Worm (Caenorhabditis elegans) whole organism, mixed stage, embryonic: ENCODE results near the gene acbp-7.

Experiments used
- M03D4.4 ChIP-seq: sonication (generic microtip); optimal IDR thresholded peaks from 2 replicates; lab custom pipeline; 2017; ENCODE audit warnings: mild to moderate bottlenecking, missing genetic modification characterization, missing compliant biosample characterization
- bed-3 ChIP-seq: fragments of 200-800 bp; sonication (Bioruptor generic); optimal IDR thresholded peaks from 3 replicates; lab custom pipeline; 2018; ENCODE audit warnings: mild to moderate bottlenecking, missing genetic modification characterization, moderate library complexity, missing compliant biosample characterization
- blmp-1 ChIP-seq: fragments of 150-350 bp; optimal IDR thresholded peaks from 2 replicates; lab custom pipeline; 2014; ENCODE audit warnings: missing biosample characterization, missing genetic modification characterization
- ceh-39 ChIP-seq: fragments of 150-350 bp; optimal IDR thresholded peaks from 2 replicates; lab custom pipeline; 2014; ENCODE audit warnings: missing biosample characterization, missing genetic modification characterization
- ceh-43 ChIP-seq: fragments of 200-800 bp; sonication (Bioruptor generic); optimal IDR thresholded peaks from 2 replicates; lab custom pipeline; 2018; ENCODE audit warnings: mild to moderate bottlenecking, missing genetic modification characterization, moderate library complexity, missing compliant biosample characterization
- ceh-83 ChIP-seq: fragments of 200-800 bp; sonication (Bioruptor generic); optimal IDR thresholded peaks from 2 replicates; lab custom pipeline; 2018; ENCODE audit warnings: mild to moderate bottlenecking, missing genetic modification characterization, missing compliant biosample characterization
- ces-1 ChIP-seq: fragments of 150-350 bp; optimal IDR thresholded peaks from 2 replicates; lab custom pipeline; 2014; ENCODE audit warnings: missing biosample characterization, missing genetic modification reagents, missing genetic modification characterization
- cnd-1 ChIP-seq: fragments of 200-800 bp; sonication (Bioruptor generic); optimal IDR thresholded peaks from 2 replicates; lab custom pipeline; 2018; ENCODE audit warnings: mild to moderate bottlenecking, missing genetic modification characterization, missing compliant biosample characterization
- drap-1 ChIP-seq: fragments of 200-800 bp; sonication (Bioruptor generic); optimal IDR thresholded peaks from 3 replicates; lab custom pipeline; 2018; ENCODE audit warnings: mild to moderate bottlenecking, missing genetic modification characterization, missing compliant biosample characterization
- elt-1 ChIP-seq: sonication (generic microtip); optimal IDR thresholded peaks from 2 replicates; lab custom pipeline; 2017; ENCODE audit warnings: missing genetic modification characterization, mild to moderate bottlenecking, missing compliant biosample characterization, antibody characterized with exemption, moderate library complexity, borderline replicate concordance; ENCODE audit not compliant: insufficient read depth
- elt-3 ChIP-seq: fragments of 150-350 bp; optimal IDR thresholded peaks from 2 replicates; lab custom pipeline; 2014; ENCODE audit warnings: missing biosample characterization, missing genetic modification characterization
- flh-1 ChIP-seq: fragments of 200-800 bp; sonication (Bioruptor generic); optimal IDR thresholded peaks from 2 replicates; lab custom pipeline; 2018; ENCODE audit warnings: mild to moderate bottlenecking, missing genetic modification characterization, moderate library complexity, missing compliant biosample characterization
- ham-2 ChIP-seq: fragments of 200-800 bp; sonication (Bioruptor generic); optimal IDR thresholded peaks from 2 replicates; lab custom pipeline; 2018; ENCODE audit warnings: mild to moderate bottlenecking, missing genetic modification characterization, missing compliant biosample characterization
- hlh-1 ChIP-seq: fragments of 150-350 bp; optimal IDR thresholded peaks from 2 replicates; lab custom pipeline; 2014; ENCODE audit warnings: missing biosample characterization, missing genetic modification reagents, missing genetic modification characterization
- lin-32 ChIP-seq: fragments of 200-800 bp; sonication (Bioruptor generic); optimal IDR thresholded peaks from 2 replicates; lab custom pipeline; 2018; ENCODE audit warnings: mild to moderate bottlenecking, missing genetic modification characterization, missing compliant biosample characterization
- lsy-2 ChIP-seq: fragments of 150-350 bp; optimal IDR thresholded peaks from 2 replicates; lab custom pipeline; 2014; ENCODE audit warnings: missing biosample characterization, missing genetic modification characterization
- mep-1 ChIP-seq: fragments of 150-350 bp; optimal IDR thresholded peaks from 2 replicates; lab custom pipeline; 2017; ENCODE audit warnings: missing biosample characterization, missing genetic modification reagents, missing genetic modification characterization, inconsistent platforms
- mls-2 ChIP-seq: sonication (generic microtip); optimal IDR thresholded peaks from 2 replicates; lab custom pipeline; 2016; ENCODE audit warnings: mild to moderate bottlenecking, missing genetic modification characterization, moderate library complexity, missing compliant biosample characterization
- nhr-12 ChIP-seq: fragments of 150-350 bp; optimal IDR thresholded peaks from 2 replicates; lab custom pipeline; 2014; ENCODE audit warnings: missing biosample characterization, missing genetic modification characterization
- nhr-2 ChIP-seq: fragments of 150-350 bp; optimal IDR thresholded peaks from 2 replicates; lab custom pipeline; 2014; ENCODE audit warnings: missing biosample characterization, missing genetic modification characterization
- nhr-28 ChIP-seq: fragments of 150-350 bp; optimal IDR thresholded peaks from 2 replicates; lab custom pipeline; 2014; ENCODE audit warnings: missing biosample characterization, missing genetic modification characterization
- nhr-76 ChIP-seq: sonication (generic microtip); optimal IDR thresholded peaks from 2 replicates; lab custom pipeline; 2017; ENCODE audit warnings: missing biosample characterization, missing genetic modification characterization
- pha-4 ChIP-seq: fragments of 150-350 bp; optimal IDR thresholded peaks from 2 replicates; lab custom pipeline; 2018; ENCODE audit warnings: missing biosample characterization, missing genetic modification reagents, missing genetic modification characterization
- snpc-4 ChIP-seq: fragments of 150-350 bp; optimal IDR thresholded peaks from 2 replicates; lab custom pipeline; 2014; ENCODE audit warnings: missing biosample characterization, missing genetic modification characterization
- sptf-1 ChIP-seq: sonication (generic microtip); optimal IDR thresholded peaks from 2 replicates; lab custom pipeline; 2017; ENCODE audit warnings: mild to moderate bottlenecking, missing genetic modification characterization, moderate library complexity, missing compliant biosample characterization
- tbx-8 ChIP-seq: fragments of 200-800 bp; sonication (Bioruptor generic); optimal IDR thresholded peaks from 2 replicates; lab custom pipeline; 2018; ENCODE audit warnings: mild to moderate bottlenecking, missing genetic modification characterization, moderate library complexity, missing compliant biosample characterization
- unc-120 ChIP-seq: sonication (generic microtip); optimal IDR thresholded peaks from 2 replicates; lab custom pipeline; 2017; ENCODE audit warnings: missing genetic modification characterization, missing compliant biosample characterization; ENCODE audit not compliant: poor library complexity, severe bottlenecking
- unc-62 ChIP-seq: fragments of 150-350 bp; optimal IDR thresholded peaks from 2 replicates; lab custom pipeline; 2014; ENCODE audit warnings: missing biosample characterization, missing genetic modification reagents, missing genetic modification characterization
- zip-8 ChIP-seq: fragments of 150-350 bp; optimal IDR thresholded peaks from 2 replicates; lab custom pipeline; 2014; ENCODE audit warnings: missing biosample characterization, missing genetic modification characterization
- ztf-11 ChIP-seq: fragments of 150-350 bp; optimal IDR thresholded peaks from 2 replicates; lab custom pipeline; 2014; ENCODE audit warnings: missing biosample characterization, missing genetic modification characterization

The acbp-7 gene

DNA sequence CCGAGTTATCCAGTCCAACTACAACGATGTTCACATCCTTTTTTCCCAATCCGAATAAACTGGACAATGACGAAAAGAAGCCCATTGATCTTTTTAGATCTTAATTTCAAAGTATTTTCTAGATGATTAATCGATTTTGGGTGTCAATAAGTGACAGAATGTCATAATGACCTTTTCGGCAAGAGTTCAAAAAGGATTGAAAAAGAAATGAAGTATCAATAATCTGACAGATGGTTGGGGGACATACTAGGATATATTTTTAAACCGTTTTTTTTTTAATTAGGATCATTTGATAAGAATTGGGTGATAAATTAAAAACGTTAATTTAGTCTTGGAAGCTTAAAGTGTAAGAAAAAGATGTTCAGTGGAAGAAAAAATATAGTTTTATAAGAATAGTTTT lies 22.8 kb upstream of the acbp-7 start, which contains the start of gene arl-6:
arl-6 (minus strand) TSS at position 101 of the 400 bp plus-strand sequence.
- TF ChIP-seq M03D4.4 (tag; lab: Kevin White, UChicago) (no peak), nhr-2 (tag; lab: Kevin White, UChicago) (no peak), hlh-1 (tag; lab: Kevin White, UChicago) (no peak), ces-1 (GFP tag; lab: Kevin White, UChicago) (no peak), ham-2 (GFP tag; lab: Kevin White, UChicago) (no peak), zip-8 (no peak), flh-1 (GFP tag; lab: Kevin White, UChicago) (no peak), blmp-1 (no peak), tbx-8 (GFP tag; lab: Kevin White, UChicago) (no peak), snpc-4 (tag; lab: Kevin White, UChicago) (no peak)

DNA sequence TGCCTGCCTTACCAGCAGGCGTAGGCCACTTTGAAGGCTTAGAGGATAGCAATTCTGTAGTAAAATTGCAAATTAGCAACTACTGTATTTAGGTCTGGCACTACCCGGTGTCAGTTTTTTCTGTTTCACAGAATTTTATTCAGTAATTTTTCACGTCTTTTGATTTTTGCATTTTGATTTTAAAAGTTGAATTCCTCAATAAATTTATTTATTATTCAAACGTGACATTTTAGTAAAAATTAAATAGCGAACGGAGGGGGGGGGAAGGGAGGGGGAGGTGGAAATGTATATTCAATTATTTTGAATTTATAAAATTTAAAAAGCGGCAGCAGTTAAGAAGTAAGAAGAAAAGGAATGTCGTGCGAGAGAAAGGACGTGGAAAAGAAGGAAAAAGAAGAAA lies 20.3 kb upstream of the acbp-7 start, which contains the start of gene F26A1.4:
F26A1.4 (plus strand) TSS at position 301 of the 400 bp plus-strand sequence.
- TF ChIP-seq unc-62 (GFP tag; lab: Kevin White, UChicago) (no peak), pha-4 (no peak), lsy-2 (no peak), nhr-76 (tag; lab: Kevin White, UChicago) (no peak), mls-2 (no peak), zip-8 (no peak), ztf-11 (no peak), elt-3 (tag; lab: Kevin White, UChicago) (no peak), drap-1 (GFP tag; lab: Kevin White, UChicago) (no peak)
- TF ChIP-seq, all 35 proteins: peak for 0

DNA sequence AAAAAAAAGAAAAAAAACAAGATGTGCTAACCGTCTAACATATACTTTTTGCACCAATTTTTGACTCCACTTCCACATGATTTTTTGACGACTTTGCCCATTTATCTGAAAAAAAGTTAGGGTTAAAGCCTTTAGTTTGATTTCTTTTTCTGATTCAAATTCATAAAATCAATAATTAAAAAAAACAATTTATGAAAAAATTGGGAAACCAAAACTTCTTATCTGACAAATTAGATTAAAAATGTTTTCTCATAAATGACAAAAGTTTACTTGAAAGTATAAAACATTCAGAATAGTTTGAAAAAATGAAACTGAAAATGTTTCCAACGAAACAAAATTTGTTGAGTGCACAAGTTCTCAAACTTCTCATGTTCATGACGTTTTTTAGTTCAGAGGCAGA lies 17.7 kb upstream of the acbp-7 start, which contains the start of gene F26A1.7:
F26A1.7 (minus strand) TSS at position 101 of the 400 bp plus-strand sequence.
- TF ChIP-seq nhr-28 (no peak), ceh-83 (GFP tag; lab: Kevin White, UChicago) (no peak), elt-1 (no peak)

DNA sequence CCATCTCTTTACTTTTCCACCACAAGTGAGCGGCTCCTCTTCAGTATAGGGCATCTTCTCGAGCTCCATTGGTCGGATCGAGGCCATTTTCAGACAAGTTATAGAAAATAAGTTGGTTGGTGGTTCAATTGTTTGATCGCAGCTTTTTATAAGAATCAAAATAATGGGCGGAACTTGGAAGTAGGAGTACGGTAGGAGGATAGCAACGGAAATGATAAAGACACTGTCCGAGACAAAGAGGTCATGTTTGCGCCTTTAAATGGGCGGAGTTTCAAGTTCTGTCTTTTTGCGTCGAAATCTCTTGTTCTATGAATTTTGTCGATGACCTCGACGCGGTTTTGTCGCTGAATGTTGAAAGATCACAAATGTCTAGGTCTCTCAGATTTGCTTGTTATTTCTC lies 15.4 kb upstream of the acbp-7 start, which contains the start of gene F26A1.8:
F26A1.8 (minus strand) TSS at position 101 of the 400 bp plus-strand sequence.
- no peak for TF ChIP-seq elt-3 (tag; lab: Kevin White, UChicago)
- no peak for TF ChIP-seq nhr-76 (tag; lab: Kevin White, UChicago)
- no peak for TF ChIP-seq tbx-8 (GFP tag; lab: Kevin White, UChicago)
- TF ChIP-seq zip-8, result no peak
- TF ChIP-seq sptf-1 (tag; lab: Kevin White, UChicago), result no peak
- TF ChIP-seq ham-2 (GFP tag; lab: Kevin White, UChicago), result no peak
- TF ChIP-seq mls-2, result no peak
- no peak for TF ChIP-seq drap-1 (GFP tag; lab: Kevin White, UChicago)
- no peak for TF ChIP-seq hlh-1 (tag; lab: Kevin White, UChicago)
- TF ChIP-seq unc-120 (tag; lab: Kevin White, UChicago), result no peak
- TF ChIP-seq mep-1, result no peak
- TF ChIP-seq ceh-83 (GFP tag; lab: Kevin White, UChicago), result no peak
- TF ChIP-seq nhr-12 (tag; lab: Kevin White, UChicago), result no peak

DNA sequence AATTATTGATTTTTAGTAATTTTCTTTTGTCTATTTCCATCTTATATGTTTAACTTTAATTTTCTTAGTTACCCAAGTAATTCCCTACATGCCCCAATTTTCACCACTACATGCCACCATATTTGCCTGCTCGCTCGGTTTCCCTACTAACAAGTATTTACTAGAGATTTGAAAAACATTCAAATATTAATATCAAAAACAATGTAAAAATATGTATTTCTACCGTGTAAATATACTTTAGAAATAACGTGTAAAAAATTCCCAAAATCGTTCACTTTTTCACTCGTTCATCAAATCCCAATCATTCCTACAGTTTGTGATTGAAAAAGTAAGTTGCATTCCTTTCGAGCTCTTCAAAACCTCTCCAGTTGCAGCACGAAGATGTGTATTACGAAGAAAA lies 10.9 kb upstream of the acbp-7 start, which contains the start of gene F26A1.3:
F26A1.3 (plus strand) TSS at position 301 of the 400 bp plus-strand sequence.
- no peak for TF ChIP-seq snpc-4 (tag; lab: Kevin White, UChicago)
- TF ChIP-seq tbx-8 (GFP tag; lab: Kevin White, UChicago), result no peak
- TF ChIP-seq, all 35 proteins: peak for 0

DNA sequence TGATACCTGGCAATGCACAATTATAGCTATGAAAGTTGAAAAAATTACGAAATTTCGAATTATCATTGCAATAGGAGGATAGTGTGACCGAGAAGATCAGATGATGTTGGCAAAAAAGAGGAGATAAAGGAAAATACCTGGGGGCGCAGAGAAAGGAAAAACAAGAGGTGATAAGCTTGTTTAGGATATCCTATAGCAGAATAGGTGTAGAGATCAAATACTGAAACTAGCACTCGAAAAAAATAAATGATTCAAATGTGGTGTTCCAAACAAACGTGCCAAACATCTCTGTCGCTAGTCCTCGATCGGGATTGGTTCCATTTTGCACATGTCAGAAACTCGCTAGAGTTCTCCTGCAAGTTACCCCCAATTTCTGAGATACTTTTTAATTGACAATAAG lies 8.1 kb upstream of the acbp-7 start, which contains the start of gene F26A1.9:
F26A1.9 (minus strand) TSS at position 101 of the 400 bp plus-strand sequence.
- no peak for TF ChIP-seq ceh-43 (GFP tag; lab: Kevin White, UChicago)
- no peak for TF ChIP-seq blmp-1
- no peak for TF ChIP-seq pha-4
- no peak for TF ChIP-seq tbx-8 (GFP tag; lab: Kevin White, UChicago)
- no peak for TF ChIP-seq ceh-39 (tag; lab: Kevin White, UChicago)
- no peak for TF ChIP-seq nhr-2 (tag; lab: Kevin White, UChicago)
- TF ChIP-seq cnd-1 (tag; lab: Kevin White, UChicago), result no peak
- no peak for TF ChIP-seq nhr-28
- TF ChIP-seq ceh-83 (GFP tag; lab: Kevin White, UChicago), result no peak
- no peak for TF ChIP-seq sptf-1 (tag; lab: Kevin White, UChicago)
- TF ChIP-seq flh-1 (GFP tag; lab: Kevin White, UChicago), result no peak
- TF ChIP-seq nhr-12 (tag; lab: Kevin White, UChicago), result no peak
- TF ChIP-seq unc-120 (tag; lab: Kevin White, UChicago), result no peak
- no peak for TF ChIP-seq mep-1
- no peak for TF ChIP-seq mls-2
- TF ChIP-seq drap-1 (GFP tag; lab: Kevin White, UChicago), result no peak
- TF ChIP-seq M03D4.4 (tag; lab: Kevin White, UChicago), result no peak
- no peak for TF ChIP-seq bed-3 (GFP tag; lab: Kevin White, UChicago)
- no peak for TF ChIP-seq lin-32 (GFP tag; lab: Kevin White, UChicago)
